Worm (Caenorhabditis elegans) whole organism, L2 larva: Measurements from ENCODE around the gene C16C10.13.

Source experiments
- C34F6.9 ChIP-seq: fragments of 150-350 bp; optimal IDR thresholded peaks from 2 replicates; lab custom pipeline; 2014; ENCODE audit warnings: missing biosample characterization, missing genetic modification characterization
- F13H6.1 ChIP-seq: sonication (generic microtip); optimal IDR thresholded peaks from 2 replicates; lab custom pipeline; 2016; ENCODE audit warnings: missing genetic modification characterization, missing compliant biosample characterization
- R02D3.7 ChIP-seq: fragments of 150-350 bp; optimal IDR thresholded peaks from 2 replicates; lab custom pipeline; 2014; ENCODE audit warnings: missing biosample characterization, missing genetic modification characterization
- Y55F3AM.14 ChIP-seq: fragments of 200-800 bp; sonication (Bioruptor generic); optimal IDR thresholded peaks from 2 replicates; lab custom pipeline; 2018; ENCODE audit warnings: mild to moderate bottlenecking, missing genetic modification characterization, missing compliant biosample characterization
- ZK546.5 ChIP-seq: sonication (generic microtip); optimal IDR thresholded peaks from 2 replicates; lab custom pipeline; 2017; ENCODE audit warnings: missing biosample characterization, missing genetic modification characterization
- ama-1 ChIP-seq: fragments of 150-350 bp; optimal IDR thresholded peaks from 2 replicates; lab custom pipeline; 2018; ENCODE audit warnings: inconsistent platforms
- crh-2 ChIP-seq: sonication (generic microtip); optimal IDR thresholded peaks from 2 replicates; lab custom pipeline; 2017; ENCODE audit warnings: missing biosample characterization, missing genetic modification characterization
- egl-27 ChIP-seq: sonication (generic microtip); optimal IDR thresholded peaks from 3 replicates; lab custom pipeline; 2017; ENCODE audit warnings: missing biosample characterization, missing genetic modification reagents, missing genetic modification characterization
- fos-1 ChIP-seq: fragments of 150-350 bp; optimal IDR thresholded peaks from 2 replicates; lab custom pipeline; 2014; ENCODE audit warnings: missing biosample characterization, missing genetic modification characterization
- gmeb-1 ChIP-seq: fragments of 150-350 bp; optimal IDR thresholded peaks from 2 replicates; lab custom pipeline; 2014; ENCODE audit warnings: missing biosample characterization, missing genetic modification characterization
- lin-11 ChIP-seq: fragments of 150-350 bp; sonication (generic microtip); optimal IDR thresholded peaks from 2 replicates; lab custom pipeline; 2014; ENCODE audit warnings: missing biosample characterization, missing genetic modification characterization, inconsistent platforms, mixed read lengths
- lin-13 ChIP-seq: fragments of 150-350 bp; optimal IDR thresholded peaks from 2 replicates; lab custom pipeline; 2014; ENCODE audit warnings: missing biosample characterization, missing genetic modification reagents, missing genetic modification characterization
- lin-39 ChIP-seq: fragments of 150-350 bp; optimal IDR thresholded peaks from 2 replicates; lab custom pipeline; 2014; ENCODE audit warnings: missing biosample characterization, missing genetic modification reagents, missing genetic modification characterization
- lsy-2 ChIP-seq, 2 experiments: fragments of 150-350 bp in 1 of 2; sonication (generic microtip) in 1 of 2; optimal IDR thresholded peaks; 2 replicates each; lab custom pipeline; 2014 to 2017; ENCODE audit warnings: missing biosample characterization in 2 of 2, missing genetic modification characterization in 2 of 2
- mab-5 ChIP-seq: fragments of 150-350 bp; optimal IDR thresholded peaks from 2 replicates; lab custom pipeline; 2014; ENCODE audit warnings: missing biosample characterization, missing genetic modification characterization
- mbf-1 ChIP-seq: sonication (generic microtip); optimal IDR thresholded peaks from 2 replicates; lab custom pipeline; 2017; ENCODE audit warnings: missing biosample characterization, missing genetic modification characterization
- mdl-1 ChIP-seq, 2 experiments: fragments of 150-350 bp in 1 of 2; sonication (generic microtip) in 1 of 2; optimal IDR thresholded peaks; 2 replicates each; lab custom pipeline; 2017; ENCODE audit warnings: missing biosample characterization in 2 of 2, missing genetic modification characterization in 2 of 2
- nhr-129 ChIP-seq: fragments of 150-350 bp; optimal IDR thresholded peaks from 2 replicates; lab custom pipeline; 2014; ENCODE audit warnings: missing biosample characterization, missing genetic modification characterization
- nhr-21 ChIP-seq: fragments of 150-350 bp; optimal IDR thresholded peaks from 2 replicates; lab custom pipeline; 2014; ENCODE audit warnings: missing biosample characterization, missing genetic modification characterization
- nhr-23 ChIP-seq: fragments of 150-350 bp; optimal IDR thresholded peaks from 2 replicates; lab custom pipeline; 2014; ENCODE audit warnings: missing biosample characterization, missing genetic modification reagents, missing genetic modification characterization
- nhr-237 ChIP-seq: fragments of 150-350 bp; optimal IDR thresholded peaks from 2 replicates; lab custom pipeline; 2014; ENCODE audit warnings: missing biosample characterization, missing genetic modification characterization
- nhr-25 ChIP-seq: fragments of 150-350 bp; sonication (generic microtip); optimal IDR thresholded peaks from 3 replicates; lab custom pipeline; 2014; ENCODE audit warnings: missing biosample characterization, missing genetic modification characterization
- nhr-6 ChIP-seq: fragments of 150-350 bp; optimal IDR thresholded peaks from 2 replicates; lab custom pipeline; 2014; ENCODE audit warnings: missing biosample characterization, missing genetic modification characterization
- nhr-77 ChIP-seq: fragments of 150-350 bp; optimal IDR thresholded peaks from 2 replicates; lab custom pipeline; 2014; ENCODE audit warnings: missing biosample characterization, missing genetic modification characterization
- sem-4 ChIP-seq: fragments of 150-350 bp; optimal IDR thresholded peaks from 2 replicates; lab custom pipeline; 2014; ENCODE audit warnings: missing biosample characterization, missing genetic modification reagents, missing genetic modification characterization
- skn-1 ChIP-seq: sonication (generic microtip); optimal IDR thresholded peaks from 2 replicates; lab custom pipeline; 2017; ENCODE audit warnings: missing biosample characterization, missing genetic modification characterization
- sma-3 ChIP-seq: sonication (generic microtip); optimal IDR thresholded peaks from 2 replicates; lab custom pipeline; 2016; ENCODE audit warnings: missing genetic modification reagents, missing genetic modification characterization, missing compliant biosample characterization
- sma-9 ChIP-seq, 2 experiments: fragments of 150-350 bp in 1 of 2; sonication (generic microtip) in 1 of 2; optimal IDR thresholded peaks; 2 replicates each; lab custom pipeline; 2014 to 2016; ENCODE audit warnings: missing genetic modification characterization in 2 of 2, mild to moderate bottlenecking in 1 of 2, missing biosample characterization in 1 of 2, missing compliant biosample characterization in 1 of 2, missing genetic modification reagents in 1 of 2, moderate library complexity in 1 of 2
- unc-39 ChIP-seq: fragments of 150-350 bp; optimal IDR thresholded peaks from 2 replicates; lab custom pipeline; 2014; ENCODE audit warnings: missing biosample characterization, missing genetic modification characterization
- unc-55 ChIP-seq: fragments of 150-350 bp; sonication (generic microtip); optimal IDR thresholded peaks from 3 replicates; lab custom pipeline; 2014; ENCODE audit warnings: missing biosample characterization, missing genetic modification reagents, missing genetic modification characterization
- unc-62 ChIP-seq: fragments of 150-350 bp; optimal IDR thresholded peaks from 2 replicates; lab custom pipeline; 2014; ENCODE audit warnings: missing biosample characterization, missing genetic modification reagents, missing genetic modification characterization
- zag-1 ChIP-seq: fragments of 150-350 bp; optimal IDR thresholded peaks from 2 replicates; lab custom pipeline; 2014; ENCODE audit warnings: missing biosample characterization, missing genetic modification characterization
- ztf-4 ChIP-seq: fragments of 150-350 bp; optimal IDR thresholded peaks from 2 replicates; lab custom pipeline; 2014; ENCODE audit warnings: missing biosample characterization, missing genetic modification characterization

Gene C16C10.13

ce11 chrIII:4195306-4196008, 19.2 kb downstream of the C16C10.13 start:
- TF ChIP-seq ZK546.5 (no peak), fos-1 (tag; lab: Kevin White, UChicago) (peak; percentile 5), sma-3 (GFP tag; lab: Kevin White, UChicago) (peak; percentile 30), F13H6.1 (tag; lab: Kevin White, UChicago) (peak; percentile 21), sma-9 (GFP tag; optimal IDR thresholded peaks at IDR 0.05; lab: Kevin White, UChicago) (peak; percentile 40), sma-9 (tag; optimal IDR thresholded peaks at IDR 0.05; lab: Kevin White, UChicago) (no peak), unc-62 (GFP tag; lab: Kevin White, UChicago) (no peak), C34F6.9 (tag; lab: Kevin White, UChicago) (no peak), zag-1 (tag; lab: Kevin White, UChicago) (peak; percentile 10), unc-55 (GFP tag; lab: Kevin White, UChicago) (peak; percentile 31), ama-1 (lab: Kevin White, UChicago) (peak; percentile 91), nhr-129 (tag; lab: Kevin White, UChicago) (peak; percentile 56), crh-2 (tag; lab: Kevin White, UChicago) (peak; percentile 72), nhr-25 (tag; lab: Kevin White, UChicago) (peak; percentile 38), gmeb-1 (tag; lab: Kevin White, UChicago) (peak; percentile 50), nhr-6 (tag; lab: Kevin White, UChicago) (peak; percentile 28), lin-13 (GFP tag; lab: Kevin White, UChicago) (peak; percentile 68), nhr-237 (tag; lab: Kevin White, UChicago) (no peak), ztf-4 (tag; lab: Kevin White, UChicago) (peak; percentile 88), nhr-21 (tag; lab: Kevin White, UChicago) (peak; percentile 82), Y55F3AM.14 (GFP tag; lab: Kevin White, UChicago) (peak; percentile 38), lsy-2 (tag; optimal IDR thresholded peaks at IDR 0.05; lab: Kevin White, UChicago) (peak; percentile 44 to 70)

ce11 chrIII:4196301-4196987, 20.2 kb downstream of the C16C10.13 start:
- peak; percentile 58 for TF ChIP-seq nhr-129 (tag; lab: Kevin White, UChicago)
- TF ChIP-seq mab-5 = peak; percentile 44
- peak; percentile 89 for TF ChIP-seq C34F6.9 (tag; lab: Kevin White, UChicago)
- peak; percentile 46 for TF ChIP-seq ama-1 (lab: Kevin White, UChicago)
- peak; percentile 89 to 91 for TF ChIP-seq mdl-1 (tag; optimal IDR thresholded peaks at IDR 0.05; lab: Kevin White, UChicago)
- TF ChIP-seq unc-39 (tag; lab: Kevin White, UChicago) = no peak
- no peak for TF ChIP-seq nhr-25 (tag; lab: Kevin White, UChicago)
- no peak for TF ChIP-seq gmeb-1 (tag; lab: Kevin White, UChicago)
- TF ChIP-seq lin-39 (tag; lab: Kevin White, UChicago) = no peak
- TF ChIP-seq lin-11 (tag; lab: Kevin White, UChicago) = peak; percentile 47
- TF ChIP-seq F13H6.1 (tag; lab: Kevin White, UChicago) = peak; percentile 22
- peak; percentile 88 for TF ChIP-seq unc-55 (GFP tag; lab: Kevin White, UChicago)
- no peak for TF ChIP-seq nhr-237 (tag; lab: Kevin White, UChicago)
- TF ChIP-seq fos-1 (tag; lab: Kevin White, UChicago) = peak; percentile 25
- peak; percentile 46 for TF ChIP-seq lin-13 (GFP tag; lab: Kevin White, UChicago)
- TF ChIP-seq lsy-2 (tag; optimal IDR thresholded peaks at IDR 0.05; lab: Kevin White, UChicago) = peak; percentile 28 to 80
- TF ChIP-seq egl-27 = no peak
- peak; percentile 77 for TF ChIP-seq crh-2 (tag; lab: Kevin White, UChicago)
- TF ChIP-seq nhr-21 (tag; lab: Kevin White, UChicago) = peak; percentile 22
- TF ChIP-seq sma-9 (GFP tag; optimal IDR thresholded peaks at IDR 0.05; lab: Kevin White, UChicago) = peak; percentile 60
- no peak for TF ChIP-seq sma-9 (tag; optimal IDR thresholded peaks at IDR 0.05; lab: Kevin White, UChicago)

- TF ChIP-seq nhr-23 (tag; lab: Kevin White, UChicago) = no peak
- no peak for TF ChIP-seq nhr-77 (tag; lab: Kevin White, UChicago)
- no peak for TF ChIP-seq R02D3.7 (tag; lab: Kevin White, UChicago)
- no peak for TF ChIP-seq nhr-25 (tag; lab: Kevin White, UChicago)
- no peak for TF ChIP-seq nhr-237 (tag; lab: Kevin White, UChicago)
- TF ChIP-seq mbf-1 = no peak
- no peak for TF ChIP-seq Y55F3AM.14 (GFP tag; lab: Kevin White, UChicago)
- TF ChIP-seq gmeb-1 (tag; lab: Kevin White, UChicago) = no peak
- no peak for TF ChIP-seq skn-1 (tag; lab: Kevin White, UChicago)
- TF ChIP-seq sem-4 (tag; lab: Kevin White, UChicago) = no peak
Observed at ce11 chrIII:4196988-4197384, 20.7 kb downstream of the C16C10.13 start, which contains the start of gene asd-1. TSS of gene asd-1 (plus strand) at chrIII:4197285.
